Worm (Caenorhabditis elegans) whole organism, late embryonic: ENCODE data around the gene Y73B6BL.270.
A peak's percentile ranks its signal among the peaks of the same experiment; 100 is the strongest.

Experiments
- F13H6.1 ChIP-seq: sonication (generic microtip); optimal IDR thresholded peaks from 2 replicates; lab custom pipeline; 2016; ENCODE audit warnings: missing genetic modification characterization, missing compliant biosample characterization
- ceh-14 ChIP-seq: sonication (generic microtip); optimal IDR thresholded peaks from 2 replicates; lab custom pipeline; 2016; ENCODE audit warnings: missing genotype, missing genetic modification characterization, missing compliant biosample characterization
- ceh-18 ChIP-seq: sonication (generic microtip); optimal IDR thresholded peaks from 2 replicates; lab custom pipeline; 2016; ENCODE audit warnings: missing genetic modification characterization, missing compliant biosample characterization
- ets-4 ChIP-seq: sonication (generic microtip); optimal IDR thresholded peaks from 2 replicates; lab custom pipeline; 2016; ENCODE audit warnings: missing genetic modification characterization, missing compliant biosample characterization
- mec-3 ChIP-seq: sonication (generic microtip); optimal IDR thresholded peaks from 2 replicates; lab custom pipeline; 2016; ENCODE audit warnings: borderline replicate concordance, missing genetic modification characterization, missing compliant biosample characterization
- pax-1 ChIP-seq: fragments of 150-350 bp; optimal IDR thresholded peaks from 2 replicates; lab custom pipeline; 2014; ENCODE audit warnings: missing biosample characterization, missing genetic modification characterization
- syd-9 ChIP-seq: sonication (generic microtip); optimal IDR thresholded peaks from 2 replicates; lab custom pipeline; 2016; ENCODE audit warnings: mild to moderate bottlenecking, missing genetic modification characterization, moderate library complexity, missing compliant biosample characterization

DNA sequence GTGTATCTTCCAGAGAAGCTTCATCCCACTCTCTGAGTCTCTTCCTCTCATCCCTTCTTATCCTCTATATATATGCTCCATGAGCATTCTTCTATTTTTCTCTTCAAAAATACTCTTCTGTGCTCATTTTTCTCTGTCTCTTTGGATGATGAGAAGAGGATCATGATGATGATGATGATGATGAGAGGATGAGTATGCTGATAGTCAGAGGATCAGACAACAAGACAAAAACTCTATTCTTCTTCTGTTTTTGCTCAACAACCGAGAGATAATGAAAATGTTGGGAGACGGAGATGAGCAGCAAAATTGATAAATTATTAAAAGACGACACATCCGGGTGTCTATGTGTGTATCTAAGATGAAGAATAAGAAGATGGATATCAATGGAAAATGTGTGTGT, 28.2 kb downstream of the Y73B6BL.270 start:
- TF ChIP-seq ceh-14 (no peak), syd-9 (no peak), ceh-18 (tag; lab: Kevin White, UChicago) (peak; percentile 82), ets-4 (tag; lab: Kevin White, UChicago) (no peak), F13H6.1 (tag; lab: Kevin White, UChicago) (no peak), pax-1 (no peak), mec-3 (tag; lab: Kevin White, UChicago) (no peak)
